Fruit fly (Drosophila melanogaster) whole organism, embryonic: Measurements from ENCODE around the gene CG33664.

Experiments
- Ada2b ChIP-seq: fragments of 200-800 bp; sonication (Bioruptor generic); IDR thresholded peaks from 2 replicates; pipeline ENCODE4 v1.3.6; 2022; ENCODE audit warnings: missing biosample characterization, missing genetic modification characterization
- CG16815 ChIP-seq: fragments of 200-800 bp; sonication (Bioruptor generic); optimal IDR thresholded peaks from 3 replicates; lab custom pipeline; 2017; ENCODE audit warnings: missing biosample characterization, mild to moderate bottlenecking, missing genetic modification characterization
- CG17568 ChIP-seq: fragments of 200-800 bp; sonication (Bioruptor generic); optimal IDR thresholded peaks from 2 replicates; lab custom pipeline; 2018; ENCODE audit warnings: missing biosample characterization, mild to moderate bottlenecking, missing genetic modification characterization, moderate library complexity
- CG31365 ChIP-seq: fragments of 200-800 bp; sonication (Bioruptor generic); optimal IDR thresholded peaks from 2 replicates; lab custom pipeline; 2018; ENCODE audit warnings: missing biosample characterization, mild to moderate bottlenecking, missing genetic modification characterization
- CG8281 ChIP-seq: fragments of 200-800 bp; sonication (Bioruptor generic); optimal IDR thresholded peaks from 2 replicates; lab custom pipeline; 2018; ENCODE audit warnings: missing biosample characterization, mild to moderate bottlenecking, missing genetic modification characterization, moderate library complexity
- Gsc ChIP-seq: fragments of 200-800 bp; sonication (Bioruptor generic); IDR thresholded peaks from 2 replicates; pipeline ENCODE4 v1.3.6; 2022; ENCODE audit warnings: missing biosample characterization, missing genetic modification characterization
- H2.0 ChIP-seq: fragments of 200-800 bp; sonication (Bioruptor generic); IDR thresholded peaks from 2 replicates; pipeline ENCODE4 v1.3.6; 2022; ENCODE audit warnings: missing biosample characterization, missing genetic modification characterization
- HmgD ChIP-seq: fragments of 200-800 bp; sonication (Bioruptor generic); optimal IDR thresholded peaks from 3 replicates; lab custom pipeline; 2016; ENCODE audit warnings: missing biosample characterization, missing genetic modification characterization
- sima ChIP-seq: fragments of 200-800 bp; sonication (Bioruptor generic); optimal IDR thresholded peaks from 2 replicates; lab custom pipeline; 2016; ENCODE audit warnings: missing biosample characterization, missing genetic modification characterization

DNA sequence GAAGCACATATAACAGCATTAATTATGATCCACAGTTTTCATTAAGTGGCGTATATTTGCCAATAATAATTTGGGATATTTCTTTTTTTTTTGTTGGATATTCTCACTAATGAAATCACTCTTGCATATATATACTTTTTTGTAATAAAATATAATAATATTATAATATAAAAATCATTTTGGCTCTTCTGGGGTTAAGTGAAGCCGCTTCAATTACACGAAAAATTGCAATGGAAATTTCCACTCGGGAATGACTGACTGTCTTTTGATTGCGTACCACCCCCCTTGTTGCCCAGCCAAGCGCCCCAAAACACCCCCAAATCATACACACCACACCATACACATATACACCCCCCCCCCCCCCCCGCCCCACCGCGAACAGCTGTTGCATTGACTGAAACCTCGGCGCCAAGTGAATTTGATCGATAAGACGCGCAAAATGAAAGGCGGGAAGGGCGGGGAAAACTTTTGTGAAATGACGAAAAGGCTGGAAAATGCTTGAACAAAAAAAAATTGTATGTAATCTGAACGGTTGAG is 39.4 kb upstream of the CG33664 start:
- TF ChIP-seq CG17568 (GFP tag; lab: Kevin White, UChicago) (no peak), CG31365 (tag; lab: Kevin White, UChicago) (no peak), CG8281 (tag; lab: Kevin White, UChicago) (no peak), H2.0 (GFP tag; lab: Robert Waterston, UW) (no peak), HmgD (GFP tag; lab: Kevin White, UChicago) (no peak), Gsc (GFP tag; lab: Robert Waterston, UW) (no peak), Ada2b (GFP tag; lab: Robert Waterston, UW) (no peak), CG16815 (GFP tag; lab: Kevin White, UChicago) (no peak), sima (no peak)
